Worm (Caenorhabditis elegans): Measurements from ENCODE around the gene T10G3.8.

DNA sequence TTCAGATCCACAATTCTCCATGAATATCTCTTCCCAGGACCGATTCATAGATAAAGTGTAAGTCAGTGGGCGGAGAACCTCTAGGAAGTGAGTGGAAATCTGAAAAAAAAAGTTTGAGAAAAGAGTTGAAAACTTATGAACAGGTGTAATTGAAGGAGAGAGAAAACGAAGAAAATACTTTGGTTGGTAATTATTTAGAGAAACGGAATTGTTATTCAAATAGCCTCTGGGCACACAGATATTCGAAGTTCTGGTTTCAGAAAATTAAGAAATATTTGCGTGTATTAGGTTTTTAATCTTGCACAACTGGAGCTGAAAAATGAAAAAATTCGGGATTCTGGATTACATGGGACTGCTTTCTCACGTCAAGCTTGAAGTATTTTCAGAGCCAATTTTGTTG lies 3.5 kb upstream of the T10G3.8 start, which contains the start of gene T10G3.2:
- no peak for TF ChIP-seq ref-1 (GFP tag; conservative IDR thresholded peaks at IDR 0.05)
- TF ChIP-seq med-1 (GFP tag; optimal IDR thresholded peaks at IDR 0.05; ENCODE audit: insufficient read depth): no peak
- TF ChIP-seq ztf-29 (GFP tag; IDR thresholded peaks at IDR 0.05): no peak
- no peak for TF ChIP-seq ztf-23 (GFP tag; IDR thresholded peaks at IDR 0.05)
- no peak for TF ChIP-seq flt-1 (GFP tag; IDR thresholded peaks at IDR 0.05)
- TF ChIP-seq cog-1 (tag; optimal IDR thresholded peaks at IDR 0.05): no peak
- no peak for TF ChIP-seq T22C8.4 (GFP tag; IDR thresholded peaks at IDR 0.05)
- TF ChIP-seq tab-1 (GFP tag; IDR thresholded peaks at IDR 0.05): no peak
- no peak for TF ChIP-seq klf-2 (GFP tag; conservative IDR thresholded peaks at IDR 0.05)

All from whole organism, midembryonic.